Fruit fly (Drosophila melanogaster): ENCODE measurements around the gene eRF1.

Gene eRF1

dm6 chr3L:20361389-20361788 lies 13.2 kb downstream of the eRF1 start, which contains the start of gene Prim2 (continued):
- TF ChIP-seq tna (GFP tag; IDR thresholded peaks at IDR 0.05; ENCODE audit: partially characterized antibody) = peak; percentile 43; the same call in 1 of the 2 replicates
- no peak for TF ChIP-seq Med (GFP tag)
- TF ChIP-seq CG13287 (GFP tag; IDR thresholded peaks at IDR 0.05; ENCODE audit: partially characterized antibody) = peak; percentile 79
- TF ChIP-seq bsh (GFP tag; optimal IDR thresholded peaks at IDR 0.05) = no peak
- TF ChIP-seq Jarid2 (GFP tag; optimal IDR thresholded peaks at IDR 0.05) = no peak
- TF ChIP-seq CG12769 (tag; optimal IDR thresholded peaks at IDR 0.05) = no peak
- no peak for TF ChIP-seq prd (optimal IDR thresholded peaks at IDR 0.05)
- no peak for TF ChIP-seq prd (GFP tag; IDR thresholded peaks at IDR 0.05)
- no peak for TF ChIP-seq Xbp1 (GFP tag; optimal IDR thresholded peaks at IDR 0.05)
- peak; percentile 75 for TF ChIP-seq Dref (GFP tag; IDR thresholded peaks at IDR 0.05)
- no peak for TF ChIP-seq org-1 (GFP tag; optimal IDR thresholded peaks at IDR 0.05)
- TF ChIP-seq CG8089 (GFP tag; optimal IDR thresholded peaks at IDR 0.05) = no peak
- TF ChIP-seq Dll (GFP tag; IDR thresholded peaks at IDR 0.05; ENCODE audit: partially characterized antibody) = peak; percentile 73
- TF ChIP-seq chinmo (GFP tag; IDR thresholded peaks at IDR 0.05; ENCODE audit: partially characterized antibody) = 0 out of 4 replicates have a peak, but pooled peaks have one; percentile 45
- TF ChIP-seq D19B (GFP tag; optimal IDR thresholded peaks at IDR 0.05) = no peak
- no peak for TF ChIP-seq CG6654 (GFP tag; optimal IDR thresholded peaks at IDR 0.05)
- no peak for TF ChIP-seq dimm (GFP tag; IDR thresholded peaks at IDR 0.05)
- no peak for TF ChIP-seq CG4360 (GFP tag; IDR thresholded peaks at IDR 0.05)
- no peak for TF ChIP-seq dysf (GFP tag; IDR thresholded peaks at IDR 0.05)
- no peak for TF ChIP-seq CG11398 (GFP tag; optimal IDR thresholded peaks at IDR 0.05)
- no peak for TF ChIP-seq Nf-YB (GFP tag; optimal IDR thresholded peaks at IDR 0.05)
- TF ChIP-seq CG2129 (GFP tag; IDR thresholded peaks at IDR 0.05; ENCODE audit: partially characterized antibody) = no peak
- TF ChIP-seq wek (GFP tag; optimal IDR thresholded peaks at IDR 0.05) = no peak
- peak; percentile 39; the same call in 1 of the 2 replicates for TF ChIP-seq ato (GFP tag; IDR thresholded peaks at IDR 0.05; ENCODE audit: partially characterized antibody)
- TF ChIP-seq mirr (GFP tag; optimal IDR thresholded peaks at IDR 0.05) = no peak
- no peak for TF ChIP-seq gcm (GFP tag; optimal IDR thresholded peaks at IDR 0.05)
- TF ChIP-seq CG4424 (GFP tag; optimal IDR thresholded peaks at IDR 0.05) = no peak
- TF ChIP-seq CG1024 (GFP tag; IDR thresholded peaks at IDR 0.05) = no peak
- peak; percentile 21 for TF ChIP-seq CG10267 (tag; optimal IDR thresholded peaks at IDR 0.05)
- no peak for TF ChIP-seq Mes4 (GFP tag; optimal IDR thresholded peaks at IDR 0.05)
- no peak for TF ChIP-seq sqz (GFP tag; optimal IDR thresholded peaks at IDR 0.05)
- TF ChIP-seq CG10147 (GFP tag; optimal IDR thresholded peaks at IDR 0.05) = no peak
- no peak for TF ChIP-seq vfl (GFP tag; optimal IDR thresholded peaks at IDR 0.05)
- no peak for TF ChIP-seq CG17359 (tag; optimal IDR thresholded peaks at IDR 0.05)
- peak; percentile 89 for TF ChIP-seq Dp (GFP tag; optimal IDR thresholded peaks at IDR 0.05)
- TF ChIP-seq da (GFP tag; optimal IDR thresholded peaks at IDR 0.05) = no peak
- TF ChIP-seq CG17361 (GFP tag; IDR thresholded peaks at IDR 0.05) = no peak
- peak; percentile 61 for TF ChIP-seq CG2116 (GFP tag; optimal IDR thresholded peaks at IDR 0.05)
- TF ChIP-seq bigmax (GFP tag; optimal IDR thresholded peaks at IDR 0.05) = no peak
- TF ChIP-seq her (GFP tag; optimal IDR thresholded peaks at IDR 0.05) = no peak
- TF ChIP-seq CG11560 (tag; IDR thresholded peaks at IDR 0.05) = no peak
- peak; percentile 16 for TF ChIP-seq Sin3A (optimal IDR thresholded peaks at IDR 0.05)
- TF ChIP-seq CG11456 (GFP tag; IDR thresholded peaks at IDR 0.05) = no peak
- TF ChIP-seq Doc3 (GFP tag; IDR thresholded peaks at IDR 0.05; ENCODE audit: partially characterized antibody) = peak; percentile 40; the same call in 1 of the 3 replicates
- no peak for TF ChIP-seq Doc2 (GFP tag; IDR thresholded peaks at IDR 0.05)
- no peak for TF ChIP-seq wdn (GFP tag; IDR thresholded peaks at IDR 0.05)
- TF ChIP-seq Camta (GFP tag; optimal IDR thresholded peaks at IDR 0.05) = no peak
- TF ChIP-seq Six4 (GFP tag; optimal IDR thresholded peaks at IDR 0.05) = no peak
- no peak for TF ChIP-seq rib (GFP tag; IDR thresholded peaks at IDR 0.05)
- no peak for TF ChIP-seq CG18476 (GFP tag; optimal IDR thresholded peaks at IDR 0.05)
- TF ChIP-seq trh (GFP tag; optimal IDR thresholded peaks at IDR 0.05) = no peak
- TF ChIP-seq gce (GFP tag; IDR thresholded peaks at IDR 0.05) = no peak

All from whole organism, embryonic.